Fruit fly (Drosophila melanogaster) whole organism, prepupa: ENCODE measurements around the gene Pdp1.

Experiments
- CG10631 ChIP-seq: fragments of 200-800 bp; sonication (Bioruptor generic); optimal IDR thresholded peaks from 2 replicates; lab custom pipeline; 2016; ENCODE audit warnings: missing biosample characterization, missing genetic modification characterization
- CG11902 ChIP-seq: fragments of 200-800 bp; sonication (Bioruptor generic); optimal IDR thresholded peaks from 3 replicates; lab custom pipeline; 2016; ENCODE audit warnings: missing biosample characterization, missing genetic modification characterization
- CG15336 ChIP-seq: fragments of 200-800 bp; sonication (Bioruptor generic); IDR thresholded peaks from 2 replicates; pipeline ENCODE4 v1.3.6; 2022; ENCODE audit warnings: missing biosample characterization, missing genetic modification characterization
- CG16779 ChIP-seq: fragments of 200-800 bp; sonication (Bioruptor generic); optimal IDR thresholded peaks from 3 replicates; lab custom pipeline; 2017; ENCODE audit warnings: missing biosample characterization, mild to moderate bottlenecking, missing genetic modification characterization
- CG3032 ChIP-seq: fragments of 200-800 bp; optimal IDR thresholded peaks from 2 replicates; lab custom pipeline; 2019; ENCODE audit warnings: missing biosample characterization, mild to moderate bottlenecking, missing genetic modification characterization, moderate library complexity
- CG34406 ChIP-seq: fragments of 200-800 bp; sonication (Bioruptor generic); optimal IDR thresholded peaks from 3 replicates; lab custom pipeline; 2016; ENCODE audit warnings: missing biosample characterization, missing genetic modification characterization
- CG3919 ChIP-seq: fragments of 200-800 bp; sonication (Bioruptor generic); optimal IDR thresholded peaks from 3 replicates; lab custom pipeline; 2016; ENCODE audit warnings: missing biosample characterization, missing genetic modification characterization
- CG4318 ChIP-seq: fragments of 200-800 bp; sonication (Bioruptor generic); optimal IDR thresholded peaks from 3 replicates; lab custom pipeline; 2017; ENCODE audit warnings: missing biosample characterization, mild to moderate bottlenecking, missing genetic modification characterization
- CG6163 ChIP-seq: fragments of 200-800 bp; sonication (Bioruptor generic); IDR thresholded peaks from 3 replicates; pipeline ENCODE4 v1.3.6; 2022; ENCODE audit warnings: missing biosample characterization, missing genetic modification characterization
- CG6792 ChIP-seq: fragments of 200-800 bp; sonication (Bioruptor generic); optimal IDR thresholded peaks from 3 replicates; lab custom pipeline; 2016; ENCODE audit warnings: missing biosample characterization, missing genetic modification characterization
- CG8119 ChIP-seq: fragments of 200-800 bp; sonication (Bioruptor generic); IDR thresholded peaks from 3 replicates; pipeline ENCODE4 v1.3.6; 2022; ENCODE audit warnings: missing biosample characterization, missing genetic modification characterization
- CG8319 ChIP-seq: fragments of 200-800 bp; sonication (Bioruptor generic); optimal IDR thresholded peaks from 3 replicates; lab custom pipeline; 2016; ENCODE audit warnings: missing biosample characterization, missing genetic modification characterization
- CG9139 ChIP-seq: fragments of 200-800 bp; sonication (Bioruptor generic); optimal IDR thresholded peaks from 3 replicates; lab custom pipeline; 2017; ENCODE audit warnings: missing biosample characterization, mild to moderate bottlenecking, missing genetic modification characterization
- Eip93F ChIP-seq: fragments of 200-800 bp; sonication (Bioruptor generic); optimal IDR thresholded peaks from 2 replicates; lab custom pipeline; 2016; ENCODE audit warnings: missing biosample characterization, mild to moderate bottlenecking, missing genetic modification characterization
- Gug ChIP-seq: fragments of 200-800 bp; sonication (Bioruptor generic); IDR thresholded peaks from 2 replicates; pipeline ENCODE4 v1.3.6; 2022; ENCODE audit warnings: missing biosample characterization, missing genetic modification characterization
- Hr39 ChIP-seq: fragments of 200-800 bp; sonication (Bioruptor generic); optimal IDR thresholded peaks from 2 replicates; lab custom pipeline; 2016; ENCODE audit warnings: missing biosample characterization, missing genetic modification characterization
- Hr4 ChIP-seq: fragments of 200-800 bp; sonication (Bioruptor generic); optimal IDR thresholded peaks from 3 replicates; lab custom pipeline; 2016; ENCODE audit warnings: missing biosample characterization, missing genetic modification characterization
- Lpt ChIP-seq: fragments of 200-800 bp; sonication (Bioruptor generic); optimal IDR thresholded peaks from 3 replicates; lab custom pipeline; 2016; ENCODE audit warnings: missing biosample characterization, missing genetic modification characterization
- Met ChIP-seq: fragments of 200-800 bp; sonication (Bioruptor generic); optimal IDR thresholded peaks from 3 replicates; lab custom pipeline; 2016; ENCODE audit warnings: missing biosample characterization, missing genetic modification characterization
- acj6 ChIP-seq: fragments of 200-800 bp; sonication (Bioruptor generic); optimal IDR thresholded peaks from 3 replicates; lab custom pipeline; 2016; ENCODE audit warnings: missing biosample characterization, missing genetic modification characterization
- cyc ChIP-seq: fragments of 200-800 bp; sonication (Bioruptor generic); optimal IDR thresholded peaks from 3 replicates; lab custom pipeline; 2016; ENCODE audit warnings: missing biosample characterization, missing genetic modification characterization
- eg ChIP-seq: fragments of 200-800 bp; sonication (Bioruptor generic); IDR thresholded peaks from 3 replicates; pipeline ENCODE4 v1.3.6; 2022; ENCODE audit warnings: missing biosample characterization, missing genetic modification characterization
- esn ChIP-seq: fragments of 200-800 bp; sonication (Bioruptor generic); optimal IDR thresholded peaks from 2 replicates; lab custom pipeline; 2016; ENCODE audit warnings: missing biosample characterization, mild to moderate bottlenecking, missing genetic modification characterization, moderate library complexity
- fkh ChIP-seq: fragments of 200-800 bp; sonication (Bioruptor generic); optimal IDR thresholded peaks from 3 replicates; lab custom pipeline; 2017; ENCODE audit warnings: missing biosample characterization, mild to moderate bottlenecking, missing genetic modification characterization, moderate library complexity
- net ChIP-seq: fragments of 200-800 bp; sonication (Bioruptor generic); optimal IDR thresholded peaks from 3 replicates; lab custom pipeline; 2016; ENCODE audit warnings: missing biosample characterization, missing genetic modification characterization
- pdm3 ChIP-seq: fragments of 200-800 bp; sonication (Bioruptor generic); optimal IDR thresholded peaks from 3 replicates; lab custom pipeline; 2016; ENCODE audit warnings: missing biosample characterization, missing genetic modification characterization
- svp ChIP-seq: fragments of 200-800 bp; sonication (Bioruptor generic); peaks from one replicate; lab custom pipeline; 2016; ENCODE audit warnings: missing biosample characterization, missing genetic modification characterization

Gene Pdp1

dm6 chr3L:7861807-7862206, 5.4 kb downstream of the Pdp1 start (continued):
- TF ChIP-seq net (GFP tag; lab: Kevin White, UChicago) (peak; percentile 2), Hr39 (no peak), CG11902 (GFP tag; lab: Kevin White, UChicago) (no peak), CG3032 (tag; lab: Kevin White, UChicago) (no peak), pdm3 (no peak), esn (GFP tag; lab: Kevin White, UChicago) (peak; percentile 67), Lpt (GFP tag; lab: Kevin White, UChicago) (no peak), fkh (GFP tag; lab: Kevin White, UChicago) (no peak), Eip93F (GFP tag; lab: Kevin White, UChicago) (no peak), Met (GFP tag; lab: Kevin White, UChicago) (peak; percentile 31), Gug (GFP tag; lab: Robert Waterston, UW) (no peak), CG15336 (GFP tag; lab: Robert Waterston, UW) (0 out of 2 replicates have a peak, but pooled peaks have one; percentile 26), cyc (GFP tag; lab: Kevin White, UChicago) (peak; percentile 10), svp (GFP tag; lab: Kevin White, UChicago) (no peak)

- no peak for TF ChIP-seq Met (GFP tag; lab: Kevin White, UChicago)
- TF ChIP-seq eg (GFP tag; lab: Robert Waterston, UW) = 0 out of 3 replicates have a peak, but pooled peaks have one; percentile 17
- TF ChIP-seq, all 60 proteins: peak for 1
Measured at dm6 chr3L:7860634-7861431, 6.3 kb downstream of the Pdp1 start.

- no peak for TF ChIP-seq CG6792 (GFP tag; lab: Kevin White, UChicago)
- TF ChIP-seq CG6163 (GFP tag; lab: Robert Waterston, UW) = 0 out of 3 replicates have a peak, but pooled peaks have one; percentile 11
- peak; percentile 80 for TF ChIP-seq fkh (GFP tag; lab: Kevin White, UChicago)
- TF ChIP-seq eg (GFP tag; lab: Robert Waterston, UW) = 0 out of 3 replicates have a peak, but pooled peaks have one; percentile 44
- TF ChIP-seq, all 60 proteins: peak for 3
Measured at dm6 chr3L:7859802-7860201, 7.4 kb downstream of the Pdp1 start.

DNA sequence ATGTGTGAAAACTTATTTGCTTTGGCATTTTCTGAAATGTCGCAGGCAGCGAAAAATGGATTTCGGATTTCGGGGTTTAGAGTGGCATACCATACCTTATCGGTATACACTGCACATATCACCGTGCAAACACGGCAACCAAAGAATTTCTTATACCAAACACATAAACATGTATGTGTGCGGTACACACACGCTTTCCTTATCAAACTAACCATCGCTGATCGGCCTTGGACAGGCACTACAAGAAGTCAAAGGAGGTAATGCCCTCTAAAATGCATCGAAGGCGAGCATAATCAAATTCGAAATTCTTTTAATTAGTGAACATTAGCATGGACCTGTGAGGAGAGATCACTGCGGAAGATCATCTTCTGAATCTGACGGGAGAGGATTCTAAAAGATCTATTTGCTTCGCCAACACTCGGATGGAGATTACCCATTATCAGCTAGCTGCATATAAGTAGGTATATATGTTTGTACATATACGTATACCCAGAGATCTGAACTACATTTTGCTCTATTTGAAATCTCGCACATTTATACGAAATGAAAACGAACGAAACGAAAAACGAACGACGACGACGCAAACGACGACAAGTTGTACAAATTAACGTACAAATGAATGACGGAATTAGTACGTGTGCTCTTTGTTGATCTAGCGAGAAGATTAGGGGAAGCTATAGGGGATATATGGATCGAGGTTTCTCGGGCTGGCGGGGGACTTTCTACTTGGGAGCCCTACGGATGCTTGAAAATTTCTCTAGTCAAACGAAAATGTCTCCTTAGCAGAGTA, 8.6 kb downstream of the Pdp1 start:
- TF ChIP-seq CG8319 (GFP tag; lab: Kevin White, UChicago) = no peak
- TF ChIP-seq CG34406 (GFP tag; lab: Kevin White, UChicago) = no peak
- TF ChIP-seq CG8119 (GFP tag; lab: Robert Waterston, UW) = no peak
- TF ChIP-seq acj6 (GFP tag; lab: Kevin White, UChicago) = no peak
- TF ChIP-seq CG16779 (tag; lab: Kevin White, UChicago) = peak; percentile 24
- no peak for TF ChIP-seq CG3919
- TF ChIP-seq fkh (GFP tag; lab: Kevin White, UChicago) = peak; percentile 58

DNA sequence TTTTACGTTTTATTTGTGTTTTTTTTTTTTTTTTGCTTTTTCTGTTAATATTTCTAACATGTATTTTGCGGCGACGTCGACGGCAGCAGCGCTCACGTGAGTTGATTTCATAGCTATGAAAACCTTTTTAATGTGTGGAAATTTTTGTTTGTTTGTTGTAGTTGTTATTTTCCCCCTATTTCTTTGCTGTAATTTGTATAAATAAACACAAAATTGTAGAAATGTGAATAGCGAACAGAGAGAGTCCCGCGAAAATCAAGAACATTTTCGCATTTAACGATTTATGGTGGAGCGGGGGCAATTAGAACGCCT, 10.6 kb downstream of the Pdp1 start:
- TF ChIP-seq CG8119 (GFP tag; lab: Robert Waterston, UW) (peak; percentile 65; the same call in 2 of the 3 replicates), CG9139 (no peak), CG10631 (no peak), CG4318 (GFP tag; lab: Kevin White, UChicago) (no peak), CG11902 (GFP tag; lab: Kevin White, UChicago) (no peak), Hr4 (GFP tag; lab: Kevin White, UChicago) (no peak), net (GFP tag; lab: Kevin White, UChicago) (no peak), Gug (GFP tag; lab: Robert Waterston, UW) (no peak)
